Fruit fly (Drosophila melanogaster): ENCODE data around the gene alphaTub85E.

Gene alphaTub85E

DNA sequence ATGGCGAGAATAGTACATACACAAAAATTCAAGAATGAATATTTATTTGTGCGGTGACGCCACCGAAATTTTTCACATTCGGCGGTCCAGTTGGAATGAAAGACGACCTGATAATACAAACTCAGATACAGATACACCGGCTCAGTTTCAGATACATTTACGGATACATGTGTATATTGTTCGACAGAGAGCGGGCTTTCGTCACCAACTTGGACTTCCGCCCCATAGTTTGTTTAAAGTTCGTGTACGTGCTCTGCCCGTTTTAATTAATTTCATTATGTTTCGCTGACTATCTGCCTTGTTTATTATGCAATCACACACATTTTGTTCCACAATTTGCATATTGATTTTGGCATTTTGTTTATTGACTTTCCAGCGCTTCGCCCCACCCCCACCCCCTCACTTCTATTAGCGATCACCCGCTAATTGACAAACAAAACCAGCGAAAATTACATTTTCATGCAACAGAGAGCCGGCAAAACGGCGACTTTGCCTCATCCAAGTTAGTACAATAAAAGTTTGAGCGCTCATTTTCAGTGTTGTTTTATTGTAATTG lies 31.8 kb downstream of the alphaTub85E start (continued):
- TF ChIP-seq CG16815 (GFP tag; optimal IDR thresholded peaks at IDR 0.05) (no peak), CG2129 (GFP tag; IDR thresholded peaks at IDR 0.05; ENCODE audit: partially characterized antibody) (no peak), esg (GFP tag; conservative IDR thresholded peaks at IDR 0.05) (no peak), hth (optimal IDR thresholded peaks at IDR 0.05) (no peak), gcm (GFP tag; optimal IDR thresholded peaks at IDR 0.05) (no peak), CG31224 (GFP tag; IDR thresholded peaks at IDR 0.05) (no peak), CkIIα-i1 (GFP tag; IDR thresholded peaks at IDR 0.05) (no peak), onecut (GFP tag; IDR thresholded peaks at IDR 0.05) (no peak), gro (GFP tag; optimal IDR thresholded peaks at IDR 0.05) (peak; percentile 31), CG6254 (GFP tag; optimal IDR thresholded peaks at IDR 0.05) (no peak), CG1529 (GFP tag; optimal IDR thresholded peaks at IDR 0.05) (no peak), her (GFP tag; optimal IDR thresholded peaks at IDR 0.05) (peak; percentile 38), gce (GFP tag; IDR thresholded peaks at IDR 0.05) (no peak), disco-r (GFP tag; optimal IDR thresholded peaks at IDR 0.05) (no peak), CG14050 (GFP tag; IDR thresholded peaks at IDR 0.05) (no peak), luna (GFP tag; optimal IDR thresholded peaks at IDR 0.05) (peak; percentile 34), kay (GFP tag; optimal IDR thresholded peaks at IDR 0.05) (peak; percentile 42), Dbx (GFP tag; IDR thresholded peaks at IDR 0.05) (no peak), CG11504 (tag; optimal IDR thresholded peaks at IDR 0.05) (no peak), ci (GFP tag; IDR thresholded peaks at IDR 0.05) (no peak), CG1647 (GFP tag; optimal IDR thresholded peaks at IDR 0.05) (peak; percentile 33), CrebB (tag; optimal IDR thresholded peaks at IDR 0.05) (no peak), Aef1 (GFP tag; IDR thresholded peaks at IDR 0.05) (no peak), Stat92E (GFP tag; optimal IDR thresholded peaks at IDR 0.05) (no peak), CG4617 (GFP tag; optimal IDR thresholded peaks at IDR 0.05; ENCODE audit: borderline replicate concordance) (no peak), D (optimal IDR thresholded peaks at IDR 0.05) (no peak), D (GFP tag; optimal IDR thresholded peaks at IDR 0.05) (no peak), CG17186 (GFP tag; optimal IDR thresholded peaks at IDR 0.05) (no peak), HLH3B (GFP tag; IDR thresholded peaks at IDR 0.05) (no peak), MTF-1 (GFP tag; optimal IDR thresholded peaks at IDR 0.05; ENCODE audit: borderline replicate concordance) (peak; percentile 56), CG15479 (GFP tag; optimal IDR thresholded peaks at IDR 0.05) (no peak), repo (GFP tag; optimal IDR thresholded peaks at IDR 0.05) (no peak), Side (GFP tag; optimal IDR thresholded peaks at IDR 0.05) (peak; percentile 28), CG14014 (GFP tag; IDR thresholded peaks at IDR 0.05) (no peak), dpn (GFP tag; optimal IDR thresholded peaks at IDR 0.05) (peak in 1 of 2 experiments; percentile 23), CG11398 (GFP tag; optimal IDR thresholded peaks at IDR 0.05) (no peak), CG11093 (GFP tag; IDR thresholded peaks at IDR 0.05) (no peak), Meics (GFP tag; optimal IDR thresholded peaks at IDR 0.05) (peak; percentile 93), CoRest (tag; optimal IDR thresholded peaks at IDR 0.05) (peak; percentile 27), trh (GFP tag; optimal IDR thresholded peaks at IDR 0.05) (no peak), Hr78 (GFP tag; optimal IDR thresholded peaks at IDR 0.05) (no peak), CG30403 (GFP tag; optimal IDR thresholded peaks at IDR 0.05) (no peak), HLHmδ (GFP tag; optimal IDR thresholded peaks at IDR 0.05) (no peak), zfh1 (GFP tag; IDR thresholded peaks at IDR 0.05) (no peak), D19A (tag; optimal IDR thresholded peaks at IDR 0.05) (no peak), Six4 (GFP tag; optimal IDR thresholded peaks at IDR 0.05) (no peak), CG12769 (tag; optimal IDR thresholded peaks at IDR 0.05) (peak; percentile 57), org-1 (GFP tag; optimal IDR thresholded peaks at IDR 0.05) (peak; percentile 33), nerfin-1 (tag; optimal IDR thresholded peaks at IDR 0.05) (no peak), slbo (GFP tag; IDR thresholded peaks at IDR 0.05) (no peak), p53 (GFP tag; optimal IDR thresholded peaks at IDR 0.05) (no peak), CG13123 (GFP tag; optimal IDR thresholded peaks at IDR 0.05) (peak; percentile 0)

Measured in whole organism, embryonic.